Fruit fly (Drosophila melanogaster) whole organism, wandering third instar larva: ENCODE measurements around the gene REPTOR-BP.

Experiments used
- CG32264 ChIP-seq: fragments of 200-800 bp; sonication (Bioruptor generic); optimal IDR thresholded peaks from 2 replicates; lab custom pipeline; 2016; ENCODE audit warnings: missing biosample characterization, missing genetic modification characterization
- CG9705 ChIP-seq: fragments of 200-800 bp; sonication (Bioruptor generic); optimal IDR thresholded peaks from 2 replicates; lab custom pipeline; 2018; ENCODE audit warnings: missing biosample characterization, mild to moderate bottlenecking, missing genetic modification characterization
- Dfd ChIP-seq: fragments of >200 bp; optimal IDR thresholded peaks from 2 replicates; lab custom pipeline; 2017; ENCODE audit warnings: missing biosample characterization, missing genetic modification characterization
- Dif ChIP-seq: fragments of 200-275, 200-300 bp; sonication (Bioruptor generic); optimal IDR thresholded peaks from 2 replicates; lab custom pipeline; 2018; ENCODE audit warnings: missing biosample characterization, missing genetic modification characterization; ENCODE audit not compliant: partially characterized antibody
- Hr78 ChIP-seq: fragments of >200 bp; optimal IDR thresholded peaks from 2 replicates; lab custom pipeline; 2017; ENCODE audit warnings: missing biosample characterization, missing genetic modification characterization
- Hr83 ChIP-seq: fragments of 200-300 bp; sonication (Bioruptor generic); optimal IDR thresholded peaks from 2 replicates; lab custom pipeline; 2016; ENCODE audit warnings: missing biosample characterization, mild to moderate bottlenecking, missing genetic modification characterization, moderate library complexity; ENCODE audit not compliant: poor library complexity, severe bottlenecking
- Jra ChIP-seq: sonication (Bioruptor generic); optimal IDR thresholded peaks from 2 replicates; lab custom pipeline; 2016; ENCODE audit warnings: missing biosample characterization, missing genetic modification characterization
- Mio ChIP-seq: sonication (Bioruptor generic); optimal IDR thresholded peaks from 2 replicates; lab custom pipeline; 2016; ENCODE audit warnings: missing biosample characterization, missing genetic modification characterization
- N ChIP-seq: fragments of >200 bp; optimal IDR thresholded peaks from 2 replicates; lab custom pipeline; 2018; ENCODE audit warnings: missing biosample characterization, missing external identifiers, missing genetic modification characterization
- OdsH ChIP-seq: fragments of 200-800 bp; sonication (Bioruptor generic); optimal IDR thresholded peaks from 2 replicates; lab custom pipeline; 2016; ENCODE audit warnings: missing biosample characterization, mild to moderate bottlenecking, missing genetic modification characterization
- Rel ChIP-seq, 2 experiments: fragments of 200-800 bp; sonication (Bioruptor generic) in 1 of 2; optimal IDR thresholded peaks; 2 replicates in 1 of 2; 3 replicates in 1 of 2; lab custom pipeline; 2016 to 2019; ENCODE audit warnings: mild to moderate bottlenecking in 2 of 2, missing biosample characterization in 2 of 2, missing genetic modification characterization in 2 of 2, moderate library complexity in 1 of 2
- Sp1 ChIP-seq: fragments of 200-800 bp; sonication (Bioruptor generic); optimal IDR thresholded peaks from 3 replicates; lab custom pipeline; 2019; ENCODE audit warnings: missing biosample characterization, mild to moderate bottlenecking, missing genetic modification characterization, moderate library complexity
- Vsx2 ChIP-seq: fragments of 200-300, 225-300 bp; sonication (Bioruptor generic); optimal IDR thresholded peaks from 2 replicates; lab custom pipeline; 2018; ENCODE audit warnings: missing biosample characterization, missing genetic modification characterization; ENCODE audit not compliant: partially characterized antibody
- br ChIP-seq: fragments of 200-800 bp; sonication (Bioruptor generic); optimal IDR thresholded peaks from 2 replicates; lab custom pipeline; 2016; ENCODE audit warnings: missing biosample characterization, missing genetic modification characterization
- brk ChIP-seq: fragments of 200-800 bp; sonication (Bioruptor generic); optimal IDR thresholded peaks from 2 replicates; lab custom pipeline; 2016; ENCODE audit warnings: missing biosample characterization, mild to moderate bottlenecking, missing genetic modification characterization
- dmrt93B ChIP-seq: fragments of 200-800 bp; sonication (Bioruptor generic); optimal IDR thresholded peaks from 2 replicates; lab custom pipeline; 2018; ENCODE audit warnings: missing biosample characterization, mild to moderate bottlenecking, missing genetic modification characterization
- dsf ChIP-seq: sonication (Bioruptor generic); optimal IDR thresholded peaks from 2 replicates; lab custom pipeline; 2016; ENCODE audit warnings: missing biosample characterization, missing genetic modification characterization, borderline replicate concordance
- ey ChIP-seq: fragments of 200-800 bp; sonication (Bioruptor generic); optimal IDR thresholded peaks from 2 replicates; lab custom pipeline; 2016; ENCODE audit warnings: missing biosample characterization, missing genetic modification characterization
- foxo ChIP-seq, 2 experiments: fragments of 200-800 bp; sonication (Bioruptor generic); optimal IDR thresholded peaks; 2 replicates in 1 of 2; 3 replicates in 1 of 2; lab custom pipeline; 2016 to 2017; ENCODE audit warnings: missing biosample characterization in 2 of 2, missing genetic modification characterization in 2 of 2
- fru ChIP-seq: fragments of 200-800 bp; sonication (Bioruptor generic); optimal IDR thresholded peaks from 3 replicates; lab custom pipeline; 2016; ENCODE audit warnings: missing biosample characterization, mild to moderate bottlenecking, missing genetic modification characterization
- h ChIP-seq: fragments of 200-800 bp; sonication (Bioruptor generic); optimal IDR thresholded peaks from 3 replicates; lab custom pipeline; 2016; ENCODE audit warnings: missing biosample characterization, mild to moderate bottlenecking, missing genetic modification characterization
- jim ChIP-seq: fragments of 175-275, 200-325 bp; sonication (Bioruptor generic); optimal IDR thresholded peaks from 2 replicates; lab custom pipeline; 2016; ENCODE audit warnings: missing biosample characterization, mild to moderate bottlenecking, missing genetic modification characterization
- lola ChIP-seq: fragments of >200 bp; optimal IDR thresholded peaks from 2 replicates; lab custom pipeline; 2017; ENCODE audit warnings: missing biosample characterization, missing genetic modification characterization
- pan ChIP-seq: fragments of >200 bp; optimal IDR thresholded peaks from 2 replicates; lab custom pipeline; 2017
- psq ChIP-seq: fragments of 200-800 bp; sonication (Bioruptor generic); optimal IDR thresholded peaks from 3 replicates; lab custom pipeline; 2017; ENCODE audit warnings: missing biosample characterization, mild to moderate bottlenecking, missing genetic modification characterization, moderate library complexity
- rgr ChIP-seq: fragments of 200-800 bp; sonication (Bioruptor generic); optimal IDR thresholded peaks from 3 replicates; lab custom pipeline; 2016; ENCODE audit warnings: missing biosample characterization, mild to moderate bottlenecking, missing genetic modification characterization
- sage ChIP-seq: fragments of 200-800 bp; sonication (Bioruptor generic); optimal IDR thresholded peaks from 2 replicates; lab custom pipeline; 2016; ENCODE audit warnings: missing biosample characterization, mild to moderate bottlenecking, missing genetic modification characterization
- sv ChIP-seq: fragments of 200-800 bp; sonication (Bioruptor generic); optimal IDR thresholded peaks from 3 replicates; lab custom pipeline; 2016; ENCODE audit warnings: missing biosample characterization, missing genetic modification characterization
- tai ChIP-seq: sonication (Bioruptor generic); optimal IDR thresholded peaks from 2 replicates; lab custom pipeline; 2016; ENCODE audit warnings: missing biosample characterization, missing genetic modification characterization
- woc ChIP-seq: sonication (Bioruptor generic); optimal IDR thresholded peaks from 2 replicates; lab custom pipeline; 2016; ENCODE audit warnings: missing biosample characterization, mild to moderate bottlenecking, missing genetic modification characterization

The REPTOR-BP gene

dm6 chr2L:10291276-10291675 is 27.4 kb downstream of the REPTOR-BP start:
- TF ChIP-seq sv (GFP tag; lab: Kevin White, UChicago) (no peak), lola (GFP tag; lab: Kevin White, UChicago) (no peak), h (GFP tag; lab: Kevin White, UChicago) (no peak), Hr78 (no peak), ey (GFP tag; lab: Kevin White, UChicago) (no peak), pan (lab: Kevin White, UChicago) (no peak), tai (no peak), jim (no peak), dmrt93B (GFP tag; lab: Kevin White, UChicago) (no peak), CG9705 (no peak), fru (no peak), foxo (GFP tag; optimal IDR thresholded peaks at IDR 0.05; lab: Kevin White, UChicago) (no peak), brk (GFP tag; lab: Kevin White, UChicago) (no peak), sage (GFP tag; lab: Kevin White, UChicago) (no peak), Mio (no peak), Dif (GFP tag; lab: Kevin White, UChicago) (no peak), Dfd (GFP tag; lab: Kevin White, UChicago) (no peak)

DNA sequence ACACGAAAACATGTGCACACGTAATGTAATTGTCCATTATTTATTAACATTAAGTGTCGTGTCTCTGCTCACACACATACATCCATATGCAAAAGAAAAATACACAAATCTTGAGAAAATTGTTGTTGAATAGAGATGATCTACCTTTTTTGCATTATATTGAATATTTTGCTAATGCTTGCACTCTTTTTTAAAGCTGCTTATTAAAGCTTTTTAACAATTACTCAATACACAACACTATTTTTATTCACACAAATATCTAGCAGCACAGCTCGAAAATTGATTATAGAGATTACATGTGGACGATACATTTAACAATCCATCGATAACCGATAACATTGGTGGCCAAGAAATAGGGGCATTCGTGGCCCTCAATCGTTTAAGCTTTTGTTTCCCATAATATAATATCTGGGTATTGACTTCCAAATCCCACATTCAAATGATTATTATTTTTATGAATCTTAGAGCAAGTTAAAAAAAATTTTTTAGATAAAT is 28.2 kb downstream of the REPTOR-BP start, which contains the start of gene Ufd4:
Ufd4 (minus strand) TSS at position 300 of the 495 bp plus-strand sequence.
- TF ChIP-seq sage (GFP tag; lab: Kevin White, UChicago) (no peak), CG32264 (GFP tag; lab: Kevin White, UChicago) (peak; percentile 36), OdsH (GFP tag; lab: Kevin White, UChicago) (peak; percentile 37), sv (GFP tag; lab: Kevin White, UChicago) (peak; percentile 44), Rel (GFP tag; optimal IDR thresholded peaks at IDR 0.05; lab: Kevin White, UChicago) (no peak), Rel (tag; optimal IDR thresholded peaks at IDR 0.05; lab: Kevin White, UChicago) (no peak), Hr83 (GFP tag; lab: Kevin White, UChicago) (peak; percentile 70), CG9705 (peak; percentile 32), Dif (GFP tag; lab: Kevin White, UChicago) (no peak)

dm6 chr2L:10294798-10295669 is 31.1 kb downstream of the REPTOR-BP start, which contains the start of gene Hand:
Hand (minus strand) TSS chr2L:10295385.
- TF ChIP-seq sv (GFP tag; lab: Kevin White, UChicago) (no peak), br (GFP tag; lab: Kevin White, UChicago) (no peak), Dif (GFP tag; lab: Kevin White, UChicago) (no peak), psq (no peak)

- no peak for TF ChIP-seq dsf (GFP tag; lab: Kevin White, UChicago)
- TF ChIP-seq OdsH (GFP tag; lab: Kevin White, UChicago), result no peak
- no peak for TF ChIP-seq woc (GFP tag; lab: Kevin White, UChicago)
- TF ChIP-seq Sp1 (GFP tag; lab: Kevin White, UChicago), result no peak
- no peak for TF ChIP-seq ey (GFP tag; lab: Kevin White, UChicago)
- TF ChIP-seq Dif (GFP tag; lab: Kevin White, UChicago), result peak; percentile 72
- no peak for TF ChIP-seq sage (GFP tag; lab: Kevin White, UChicago)
- TF ChIP-seq rgr (GFP tag; lab: Kevin White, UChicago), result no peak
- TF ChIP-seq Hr78, result no peak
- TF ChIP-seq Vsx2 (GFP tag; lab: Kevin White, UChicago), result no peak
- no peak for TF ChIP-seq br (GFP tag; lab: Kevin White, UChicago)
- no peak for TF ChIP-seq Jra (GFP tag; lab: Kevin White, UChicago)
- no peak for TF ChIP-seq pan (lab: Kevin White, UChicago)
- TF ChIP-seq N (GFP tag; lab: Kevin White, UChicago), result peak; percentile 33
- no peak for TF ChIP-seq Mio
These were observed 34.4 kb downstream of the REPTOR-BP start for dm6 chr2L:10298306-10298705.
